Fruit fly (Drosophila melanogaster): Measurements from ENCODE around the gene Ir7d.
A peak's percentile ranks its signal among the peaks of the same experiment; 100 is the strongest.

Ir7d gene

DNA sequence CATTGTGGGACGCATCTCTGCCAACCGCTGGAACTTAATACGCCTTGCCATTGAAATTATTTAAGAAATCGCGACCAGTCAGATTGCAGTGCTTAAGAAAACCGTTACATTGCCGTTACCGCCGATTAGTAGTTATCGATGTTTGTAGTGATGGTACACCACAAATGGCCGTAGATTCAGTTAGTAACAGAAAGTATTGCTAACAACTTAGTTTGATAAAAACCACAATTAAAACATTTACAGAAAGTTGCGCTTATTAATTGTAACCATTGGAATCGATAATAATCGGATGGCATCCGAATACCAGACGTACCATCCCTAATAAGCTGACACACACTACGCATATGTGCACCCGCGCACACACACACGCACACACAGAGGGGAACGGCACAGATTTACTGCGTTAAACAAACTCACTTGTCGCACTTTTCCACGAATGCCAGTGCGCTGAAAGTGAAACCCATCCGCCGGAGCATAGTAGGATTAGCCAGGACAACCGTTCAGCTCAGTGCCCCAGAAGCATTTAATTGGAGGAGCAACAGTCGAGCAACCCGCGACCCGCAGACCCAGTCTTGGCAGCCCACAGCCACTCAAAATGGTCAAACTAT, 41.5 kb upstream of the Ir7d start, which contains the start of the genes hdm and Ykt6 (continued):
- TF ChIP-seq CG33557 (GFP tag; optimal IDR thresholded peaks at IDR 0.05): peak; percentile 66
- TF ChIP-seq tx (GFP tag; optimal IDR thresholded peaks at IDR 0.05): peak; percentile 74
- peak; percentile 87 for TF ChIP-seq Dbx (GFP tag; IDR thresholded peaks at IDR 0.05)
- peak; percentile 74 for TF ChIP-seq CG4424 (GFP tag; optimal IDR thresholded peaks at IDR 0.05)
- no peak for TF ChIP-seq klu (GFP tag; IDR thresholded peaks at IDR 0.05)
- TF ChIP-seq CG14710 (tag; optimal IDR thresholded peaks at IDR 0.05): peak; percentile 82
- no peak for TF ChIP-seq cad (GFP tag; optimal IDR thresholded peaks at IDR 0.05)
- peak; percentile 77 for TF ChIP-seq az2 (GFP tag; optimal IDR thresholded peaks at IDR 0.05)
- peak; percentile 57 for TF ChIP-seq YL-1 (GFP tag; optimal IDR thresholded peaks at IDR 0.05)
- TF ChIP-seq unc-4 (GFP tag; IDR thresholded peaks at IDR 0.05; ENCODE audit: partially characterized antibody): peak; percentile 97
- no peak; the same call in 2 of the 3 replicates for TF ChIP-seq CG17361 (GFP tag; IDR thresholded peaks at IDR 0.05)
- TF ChIP-seq CG15601 (tag; optimal IDR thresholded peaks at IDR 0.05): peak; percentile 66
- TF ChIP-seq CG1792 (GFP tag; optimal IDR thresholded peaks at IDR 0.05): peak; percentile 64
- peak; percentile 56; the same call in 1 of the 2 replicates for TF ChIP-seq CG16779 (GFP tag; IDR thresholded peaks at IDR 0.05)
- TF ChIP-seq Max (GFP tag; optimal IDR thresholded peaks at IDR 0.05): peak; percentile 56
- TF ChIP-seq Doc3 (GFP tag; IDR thresholded peaks at IDR 0.05; ENCODE audit: partially characterized antibody): peak; percentile 98
- no peak for TF ChIP-seq CG13894 (tag; optimal IDR thresholded peaks at IDR 0.05)
- TF ChIP-seq pzg (GFP tag; optimal IDR thresholded peaks at IDR 0.05): peak; percentile 82
- peak; percentile 79 for TF ChIP-seq kay (GFP tag; optimal IDR thresholded peaks at IDR 0.05)
- peak; percentile 78; the same call in 1 of the 2 replicates for TF ChIP-seq rib (GFP tag; IDR thresholded peaks at IDR 0.05)
- peak; percentile 78 for TF ChIP-seq nmo (GFP tag; optimal IDR thresholded peaks at IDR 0.05)
- peak; percentile 55 for TF ChIP-seq CG2875 (GFP tag; optimal IDR thresholded peaks at IDR 0.05)
- peak; percentile 43 for TF ChIP-seq psq (GFP tag; optimal IDR thresholded peaks at IDR 0.05)
- TF ChIP-seq E2f2 (GFP tag; IDR thresholded peaks at IDR 0.05): peak; percentile 85
- TF ChIP-seq prd (optimal IDR thresholded peaks at IDR 0.05): no peak
- TF ChIP-seq prd (GFP tag; IDR thresholded peaks at IDR 0.05): peak; percentile 92
- peak; percentile 70 for TF ChIP-seq CG18764 (GFP tag; optimal IDR thresholded peaks at IDR 0.05)
- peak; percentile 76 for TF ChIP-seq pnt (GFP tag; optimal IDR thresholded peaks at IDR 0.05)
- peak; percentile 68 for TF ChIP-seq seq (GFP tag; IDR thresholded peaks at IDR 0.05)
- TF ChIP-seq CG30431 (GFP tag; optimal IDR thresholded peaks at IDR 0.05): peak; percentile 42
- peak; percentile 46; the same call in 2 of the 3 replicates for TF ChIP-seq croc (GFP tag; conservative IDR thresholded peaks at IDR 0.05)
- peak; percentile 50; the same call in 1 of the 2 replicates for TF ChIP-seq CG32772 (GFP tag; IDR thresholded peaks at IDR 0.05)
- TF ChIP-seq cg (GFP tag; optimal IDR thresholded peaks at IDR 0.05): peak; percentile 82
- TF ChIP-seq vfl (GFP tag; optimal IDR thresholded peaks at IDR 0.05): peak; percentile 37
- TF ChIP-seq CG4328 (GFP tag; optimal IDR thresholded peaks at IDR 0.05): peak; percentile 9
- peak; percentile 87; the same call in 2 of the 3 replicates for TF ChIP-seq zen2 (GFP tag; IDR thresholded peaks at IDR 0.05; ENCODE audit: partially characterized antibody)
- TF ChIP-seq CG4730 (GFP tag; IDR thresholded peaks at IDR 0.05): peak; percentile 77; the same call in 1 of the 2 replicates
- peak; percentile 45 for TF ChIP-seq Hmx (GFP tag; optimal IDR thresholded peaks at IDR 0.05)
- TF ChIP-seq bsh (GFP tag; optimal IDR thresholded peaks at IDR 0.05): peak in 1 of 2 experiments; percentile 78
- TF ChIP-seq CG2120 (GFP tag; optimal IDR thresholded peaks at IDR 0.05): peak; percentile 89
- peak; percentile 85 for TF ChIP-seq Atf6 (GFP tag; IDR thresholded peaks at IDR 0.05)
- peak; percentile 68 for TF ChIP-seq CG8388 (GFP tag; optimal IDR thresholded peaks at IDR 0.05)
- peak; percentile 81 for TF ChIP-seq NC2β (GFP tag; optimal IDR thresholded peaks at IDR 0.05)
- no peak for TF ChIP-seq yki (optimal IDR thresholded peaks at IDR 0.05)
- TF ChIP-seq CG8281 (tag; optimal IDR thresholded peaks at IDR 0.05): no peak
- peak; percentile 34 for TF ChIP-seq trh (GFP tag; optimal IDR thresholded peaks at IDR 0.05)
- TF ChIP-seq CG34422 (GFP tag; IDR thresholded peaks at IDR 0.05): peak; percentile 86
- TF ChIP-seq B-H2 (GFP tag; optimal IDR thresholded peaks at IDR 0.05): peak; percentile 83
- TF ChIP-seq aop (GFP tag; IDR thresholded peaks at IDR 0.05): peak; percentile 43; the same call in 1 of the 2 replicates
- peak; percentile 45; the same call in 1 of the 2 replicates for TF ChIP-seq cas (GFP tag; IDR thresholded peaks at IDR 0.05)
